Fruit fly (Drosophila melanogaster) whole organism, wandering third instar larva: ENCODE results near the gene IntS12.

Experiments used
- Abd-B ChIP-seq: fragments of >200 bp; optimal IDR thresholded peaks from 2 replicates; lab custom pipeline; 2017; ENCODE audit warnings: missing biosample characterization, missing genetic modification characterization
- CG32264 ChIP-seq: fragments of 200-800 bp; sonication (Bioruptor generic); optimal IDR thresholded peaks from 2 replicates; lab custom pipeline; 2016; ENCODE audit warnings: missing biosample characterization, missing genetic modification characterization
- Hnf4 ChIP-seq: fragments of 200-800 bp; sonication (Bioruptor generic); optimal IDR thresholded peaks from 2 replicates; lab custom pipeline; 2016; ENCODE audit warnings: missing biosample characterization, mild to moderate bottlenecking, missing genetic modification characterization
- Jra ChIP-seq: sonication (Bioruptor generic); optimal IDR thresholded peaks from 2 replicates; lab custom pipeline; 2016; ENCODE audit warnings: missing biosample characterization, missing genetic modification characterization
- Myc ChIP-seq: fragments of >200 bp; optimal IDR thresholded peaks from 2 replicates; lab custom pipeline; 2017
- OdsH ChIP-seq: fragments of 200-800 bp; sonication (Bioruptor generic); optimal IDR thresholded peaks from 2 replicates; lab custom pipeline; 2016; ENCODE audit warnings: missing biosample characterization, mild to moderate bottlenecking, missing genetic modification characterization
- ey ChIP-seq: fragments of 200-800 bp; sonication (Bioruptor generic); optimal IDR thresholded peaks from 2 replicates; lab custom pipeline; 2016; ENCODE audit warnings: missing biosample characterization, missing genetic modification characterization
- h ChIP-seq: fragments of 200-800 bp; sonication (Bioruptor generic); optimal IDR thresholded peaks from 3 replicates; lab custom pipeline; 2016; ENCODE audit warnings: missing biosample characterization, mild to moderate bottlenecking, missing genetic modification characterization
- pan ChIP-seq: fragments of >200 bp; optimal IDR thresholded peaks from 2 replicates; lab custom pipeline; 2017
- psq ChIP-seq: fragments of 200-800 bp; sonication (Bioruptor generic); optimal IDR thresholded peaks from 3 replicates; lab custom pipeline; 2017; ENCODE audit warnings: missing biosample characterization, mild to moderate bottlenecking, missing genetic modification characterization, moderate library complexity

DNA sequence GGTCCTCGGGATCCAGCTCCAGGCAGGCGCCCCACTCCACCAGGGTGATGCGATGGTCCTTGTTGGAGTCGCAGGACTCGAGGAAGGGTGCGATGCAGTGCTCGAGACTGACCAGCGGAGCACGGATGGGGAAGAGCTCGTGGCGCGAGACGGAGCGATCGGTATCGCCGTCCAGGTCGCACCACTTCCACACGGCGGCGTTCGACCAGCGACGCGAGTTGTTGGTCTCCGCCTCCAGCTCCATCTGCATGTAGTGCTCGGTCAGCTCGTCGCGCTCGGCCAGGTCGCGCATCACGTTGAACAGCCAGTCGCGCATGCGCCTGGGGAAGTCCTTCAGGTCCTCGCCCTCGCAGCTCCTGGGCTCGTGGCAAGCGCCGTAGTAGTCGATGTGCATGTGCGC, 6.3 kb downstream of the IntS12 start:
- TF ChIP-seq pan (no peak), h (GFP tag; lab: Kevin White, UChicago) (no peak), psq (GFP tag; lab: Kevin White, UChicago) (no peak), ey (no peak), Abd-B (no peak), CG32264 (no peak), Jra (GFP tag; lab: Kevin White, UChicago) (no peak), OdsH (GFP tag; lab: Kevin White, UChicago) (no peak), Myc (lab: Kevin White, UChicago) (no peak), Hnf4 (no peak)
